Worm (Caenorhabditis elegans): Measurements from ENCODE around the gene mstr-2.

Gene mstr-2

DNA sequence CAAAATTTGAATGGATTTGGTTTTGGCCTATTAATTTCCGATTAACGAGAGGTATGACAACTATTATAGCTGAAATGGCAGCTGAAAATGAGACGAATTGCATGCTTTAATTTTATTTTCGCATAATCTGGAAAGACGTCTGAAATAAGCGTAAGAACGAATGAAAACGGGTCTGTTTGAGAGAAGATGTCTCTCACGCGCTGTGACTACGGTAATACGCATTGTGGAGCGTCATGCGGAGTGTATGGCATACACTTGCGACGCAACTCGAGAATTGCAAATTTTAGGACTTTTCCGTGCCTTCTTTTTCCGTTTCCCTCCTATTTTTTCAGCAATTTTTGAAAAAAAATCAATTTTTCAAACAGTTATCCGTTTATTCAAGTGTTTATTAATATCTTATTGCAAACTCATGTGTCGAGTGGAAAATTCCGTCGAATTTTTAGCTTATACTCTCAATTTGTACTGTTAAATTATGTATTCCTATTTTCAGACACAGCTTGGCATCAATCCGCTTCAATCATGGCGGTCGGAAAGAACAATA is 6.6 kb downstream of the mstr-2 start, which contains the start of gene rps-1 (continued):
- TF ChIP-seq F26F4.8 (GFP tag; conservative IDR thresholded peaks at IDR 0.05), result no peak
- TF ChIP-seq unc-62 (GFP tag; optimal IDR thresholded peaks at IDR 0.05 in 1 of 2), result peak in 1 of 2 experiments; percentile 99
- no peak for TF ChIP-seq unc-62 (tag; optimal IDR thresholded peaks at IDR 0.05)
- peak; percentile 97 for TF ChIP-seq pha-4 (GFP tag; IDR thresholded peaks at IDR 0.05)
- peak; percentile 98 for TF ChIP-seq pha-4 (tag; optimal IDR thresholded peaks at IDR 0.05)
- TF ChIP-seq madf-9 (GFP tag; conservative IDR thresholded peaks at IDR 0.05), result peak; percentile 97
- TF ChIP-seq ceh-82 (tag; optimal IDR thresholded peaks at IDR 0.05), result no peak
- TF ChIP-seq snpc-1.2 (GFP tag; IDR thresholded peaks at IDR 0.05), result peak; percentile 82
- TF ChIP-seq lsy-2 (tag; optimal IDR thresholded peaks at IDR 0.05), result peak; percentile 100
- peak; percentile 95 for TF ChIP-seq gei-8 (GFP tag; optimal IDR thresholded peaks at IDR 0.05)
- peak; percentile 99 for TF ChIP-seq mep-1 (tag; optimal IDR thresholded peaks at IDR 0.05)
- TF ChIP-seq cey-2 (tag; optimal IDR thresholded peaks at IDR 0.05; ENCODE audit: borderline replicate concordance, insufficient read depth), result no peak
- peak; percentile 89 for TF ChIP-seq sdz-12 (GFP tag; optimal IDR thresholded peaks at IDR 0.05)
- peak; percentile 94 for TF ChIP-seq ztf-7 (tag; optimal IDR thresholded peaks at IDR 0.05)
- peak; percentile 96 for TF ChIP-seq ceh-20 (GFP tag; IDR thresholded peaks at IDR 0.05)
- TF ChIP-seq F44E2.7 (GFP tag; IDR thresholded peaks at IDR 0.05), result no peak; the same call in 1 of the 2 replicates
- TF ChIP-seq ces-1 (GFP tag; optimal IDR thresholded peaks at IDR 0.05), result peak; percentile 87
- TF ChIP-seq mxl-2 (GFP tag; conservative IDR thresholded peaks at IDR 0.05), result peak; percentile 77
- peak; percentile 100 for TF ChIP-seq aha-1 (tag)
- TF ChIP-seq Y5F2A.4 (GFP tag; optimal IDR thresholded peaks at IDR 0.05), result peak; percentile 91
- TF ChIP-seq mdl-1 (tag; optimal IDR thresholded peaks at IDR 0.05), result peak; percentile 93 to 96
- peak; percentile 38; the same call in 1 of the 2 replicates for TF ChIP-seq lim-7 (GFP tag; IDR thresholded peaks at IDR 0.05)
- peak; percentile 95 for TF ChIP-seq nhr-25 (tag; optimal IDR thresholded peaks at IDR 0.05; ENCODE audit: borderline replicate concordance, insufficient read depth)
- TF ChIP-seq tra-1 (GFP tag; IDR thresholded peaks at IDR 0.05), result peak; percentile 99
- peak; percentile 95 for TF ChIP-seq lin-29 (GFP tag; IDR thresholded peaks at IDR 0.05)
- no peak for TF ChIP-seq ceh-62 (tag; optimal IDR thresholded peaks at IDR 0.05)
- 0 out of 2 replicates have a peak, but pooled peaks have one; percentile 48 for TF ChIP-seq dmd-8 (GFP tag; IDR thresholded peaks at IDR 0.05)
- TF ChIP-seq rbr-2 (tag; optimal IDR thresholded peaks at IDR 0.05), result peak; percentile 99
- TF ChIP-seq nhr-42 (GFP tag; IDR thresholded peaks at IDR 0.05), result peak; percentile 97
- TF ChIP-seq madf-5 (GFP tag; IDR thresholded peaks at IDR 0.05), result peak in 1 of 2 experiments; percentile 86; a peak in 2 of 4 replicates
- TF ChIP-seq arid-1 (GFP tag; conservative IDR thresholded peaks at IDR 0.05), result peak; percentile 99
- TF ChIP-seq saeg-2 (GFP tag; IDR thresholded peaks at IDR 0.05), result peak; percentile 92
- peak; percentile 91 for TF ChIP-seq php-3 (GFP tag; IDR thresholded peaks at IDR 0.05)
- TF ChIP-seq ceh-44 (GFP tag; IDR thresholded peaks at IDR 0.05), result peak; percentile 72
- TF ChIP-seq nhr-237 (tag; optimal IDR thresholded peaks at IDR 0.05), result peak; percentile 48
- TF ChIP-seq daf-8 (GFP tag; IDR thresholded peaks at IDR 0.05), result 0 out of 2 replicates have a peak, but pooled peaks have one; percentile 66
- TF ChIP-seq hlh-30 (tag; optimal IDR thresholded peaks at IDR 0.05; ENCODE audit: insufficient read depth), result peak; percentile 99
- peak; percentile 98 for TF ChIP-seq nhr-77 (tag; optimal IDR thresholded peaks at IDR 0.05)
- peak; percentile 98 for TF ChIP-seq hmg-1.1 (GFP tag; IDR thresholded peaks at IDR 0.05)
- TF ChIP-seq T26A8.4 (GFP tag; IDR thresholded peaks at IDR 0.05), result peak; percentile 98
- no peak for TF ChIP-seq zag-1 (tag; optimal IDR thresholded peaks at IDR 0.05)
- TF ChIP-seq nhr-111 (GFP tag; optimal IDR thresholded peaks at IDR 0.05), result peak; percentile 65
- peak; percentile 90 for TF ChIP-seq Y75B8A.6 (GFP tag; IDR thresholded peaks at IDR 0.05)
- TF ChIP-seq aly-2 (tag; optimal IDR thresholded peaks at IDR 0.05), result no peak
- TF ChIP-seq zfp-3 (GFP tag; conservative IDR thresholded peaks at IDR 0.05), result peak; percentile 97
- peak; percentile 83 for TF ChIP-seq Y48G9A.11 (GFP tag; IDR thresholded peaks at IDR 0.05)
- peak; percentile 97 for TF ChIP-seq spr-1 (tag; optimal IDR thresholded peaks at IDR 0.05)
- peak; percentile 64 for TF ChIP-seq lir-3 (tag; optimal IDR thresholded peaks at IDR 0.05)
- peak; percentile 95 for TF ChIP-seq nhr-6 (tag; optimal IDR thresholded peaks at IDR 0.05)
- peak; percentile 94 for TF ChIP-seq D1046.2 (GFP tag; IDR thresholded peaks at IDR 0.05)

Data from whole organism, L4 larva.